Worm (Caenorhabditis elegans) whole organism, L2 larva: ENCODE data around the gene ivph-3.

Experiments used
- C34F6.9 ChIP-seq: fragments of 150-350 bp; optimal IDR thresholded peaks from 2 replicates; lab custom pipeline; 2014; ENCODE audit warnings: missing biosample characterization, missing genetic modification characterization
- F13H6.1 ChIP-seq: sonication (generic microtip); optimal IDR thresholded peaks from 2 replicates; lab custom pipeline; 2016; ENCODE audit warnings: missing genetic modification characterization, missing compliant biosample characterization
- R02D3.7 ChIP-seq: fragments of 150-350 bp; optimal IDR thresholded peaks from 2 replicates; lab custom pipeline; 2014; ENCODE audit warnings: missing biosample characterization, missing genetic modification characterization
- Y55F3AM.14 ChIP-seq: fragments of 200-800 bp; sonication (Bioruptor generic); optimal IDR thresholded peaks from 2 replicates; lab custom pipeline; 2018; ENCODE audit warnings: mild to moderate bottlenecking, missing genetic modification characterization, missing compliant biosample characterization
- ZK546.5 ChIP-seq: sonication (generic microtip); optimal IDR thresholded peaks from 2 replicates; lab custom pipeline; 2017; ENCODE audit warnings: missing biosample characterization, missing genetic modification characterization
- aly-2 ChIP-seq: fragments of 150-350 bp; optimal IDR thresholded peaks from 2 replicates; lab custom pipeline; 2014; ENCODE audit warnings: missing biosample characterization, missing genetic modification characterization
- blmp-1 ChIP-seq: sonication (generic microtip); optimal IDR thresholded peaks from 2 replicates; lab custom pipeline; 2017; ENCODE audit warnings: missing genetic modification characterization, mild to moderate bottlenecking, missing compliant biosample characterization, antibody characterized with exemption, moderate library complexity; ENCODE audit not compliant: insufficient read depth
- ceh-16 ChIP-seq: fragments of 150-350 bp; optimal IDR thresholded peaks from 2 replicates; lab custom pipeline; 2014; ENCODE audit warnings: missing biosample characterization, missing genetic modification characterization
- ceh-82 ChIP-seq: fragments of 150-350 bp; optimal IDR thresholded peaks from 2 replicates; lab custom pipeline; 2014; ENCODE audit warnings: missing biosample characterization, missing genetic modification characterization
- crh-2 ChIP-seq: sonication (generic microtip); optimal IDR thresholded peaks from 2 replicates; lab custom pipeline; 2017; ENCODE audit warnings: missing biosample characterization, missing genetic modification characterization
- dmd-4 ChIP-seq: sonication (generic microtip); optimal IDR thresholded peaks from 2 replicates; lab custom pipeline; 2017; ENCODE audit warnings: missing biosample characterization, missing genetic modification characterization
- egl-27 ChIP-seq: sonication (generic microtip); optimal IDR thresholded peaks from 3 replicates; lab custom pipeline; 2017; ENCODE audit warnings: missing biosample characterization, missing genetic modification reagents, missing genetic modification characterization
- elt-3 ChIP-seq: sonication (generic microtip); optimal IDR thresholded peaks from 2 replicates; lab custom pipeline; 2017; ENCODE audit warnings: missing biosample characterization, missing genetic modification characterization
- fos-1 ChIP-seq: fragments of 150-350 bp; optimal IDR thresholded peaks from 2 replicates; lab custom pipeline; 2014; ENCODE audit warnings: missing biosample characterization, missing genetic modification characterization
- lin-13 ChIP-seq: fragments of 150-350 bp; optimal IDR thresholded peaks from 2 replicates; lab custom pipeline; 2014; ENCODE audit warnings: missing biosample characterization, missing genetic modification reagents, missing genetic modification characterization
- lin-39 ChIP-seq: fragments of 150-350 bp; optimal IDR thresholded peaks from 2 replicates; lab custom pipeline; 2014; ENCODE audit warnings: missing biosample characterization, missing genetic modification reagents, missing genetic modification characterization
- lsy-2 ChIP-seq, 2 experiments: fragments of 150-350 bp in 1 of 2; sonication (generic microtip) in 1 of 2; optimal IDR thresholded peaks; 2 replicates each; lab custom pipeline; 2014 to 2017; ENCODE audit warnings: missing biosample characterization in 2 of 2, missing genetic modification characterization in 2 of 2
- mab-5 ChIP-seq: fragments of 150-350 bp; optimal IDR thresholded peaks from 2 replicates; lab custom pipeline; 2014; ENCODE audit warnings: missing biosample characterization, missing genetic modification characterization
- mbf-1 ChIP-seq: sonication (generic microtip); optimal IDR thresholded peaks from 2 replicates; lab custom pipeline; 2017; ENCODE audit warnings: missing biosample characterization, missing genetic modification characterization
- mdl-1 ChIP-seq, 2 experiments: fragments of 150-350 bp in 1 of 2; sonication (generic microtip) in 1 of 2; optimal IDR thresholded peaks; 2 replicates each; lab custom pipeline; 2017; ENCODE audit warnings: missing biosample characterization in 2 of 2, missing genetic modification characterization in 2 of 2
- nhr-10 ChIP-seq: sonication (generic microtip); optimal IDR thresholded peaks from 2 replicates; lab custom pipeline; 2017; ENCODE audit warnings: missing biosample characterization, missing genetic modification characterization
- nhr-11 ChIP-seq: fragments of 150-350 bp; optimal IDR thresholded peaks from 2 replicates; lab custom pipeline; 2014; ENCODE audit warnings: missing biosample characterization, missing genetic modification characterization
- nhr-12 ChIP-seq: fragments of 150-350 bp; optimal IDR thresholded peaks from 2 replicates; lab custom pipeline; 2014; ENCODE audit warnings: missing biosample characterization, missing genetic modification characterization
- nhr-25 ChIP-seq: fragments of 150-350 bp; sonication (generic microtip); optimal IDR thresholded peaks from 3 replicates; lab custom pipeline; 2014; ENCODE audit warnings: missing biosample characterization, missing genetic modification characterization
- nhr-6 ChIP-seq: fragments of 150-350 bp; optimal IDR thresholded peaks from 2 replicates; lab custom pipeline; 2014; ENCODE audit warnings: missing biosample characterization, missing genetic modification characterization
- skn-1 ChIP-seq: sonication (generic microtip); optimal IDR thresholded peaks from 2 replicates; lab custom pipeline; 2017; ENCODE audit warnings: missing biosample characterization, missing genetic modification characterization
- sma-9 ChIP-seq, 2 experiments: fragments of 150-350 bp in 1 of 2; sonication (generic microtip) in 1 of 2; optimal IDR thresholded peaks; 2 replicates each; lab custom pipeline; 2014 to 2016; ENCODE audit warnings: missing genetic modification characterization in 2 of 2, mild to moderate bottlenecking in 1 of 2, missing biosample characterization in 1 of 2, missing compliant biosample characterization in 1 of 2, missing genetic modification reagents in 1 of 2, moderate library complexity in 1 of 2
- snpc-4 ChIP-seq: fragments of 150-350 bp; optimal IDR thresholded peaks from 2 replicates; lab custom pipeline; 2014; ENCODE audit warnings: missing biosample characterization, missing genetic modification characterization
- unc-55 ChIP-seq: fragments of 150-350 bp; sonication (generic microtip); optimal IDR thresholded peaks from 3 replicates; lab custom pipeline; 2014; ENCODE audit warnings: missing biosample characterization, missing genetic modification reagents, missing genetic modification characterization
- zag-1 ChIP-seq: fragments of 150-350 bp; optimal IDR thresholded peaks from 2 replicates; lab custom pipeline; 2014; ENCODE audit warnings: missing biosample characterization, missing genetic modification characterization
- ztf-1 ChIP-seq: fragments of 200-800 bp; sonication (Bioruptor generic); conservative IDR thresholded peaks from 2 replicates; pipeline ENCODE4 v1.3.6; 2022; ENCODE audit warnings: missing genetic modification characterization, missing compliant biosample characterization
- ztf-11 ChIP-seq: sonication (generic microtip); optimal IDR thresholded peaks from 2 replicates; lab custom pipeline; 2017; ENCODE audit warnings: missing biosample characterization, missing genetic modification characterization

ivph-3 gene

DNA sequence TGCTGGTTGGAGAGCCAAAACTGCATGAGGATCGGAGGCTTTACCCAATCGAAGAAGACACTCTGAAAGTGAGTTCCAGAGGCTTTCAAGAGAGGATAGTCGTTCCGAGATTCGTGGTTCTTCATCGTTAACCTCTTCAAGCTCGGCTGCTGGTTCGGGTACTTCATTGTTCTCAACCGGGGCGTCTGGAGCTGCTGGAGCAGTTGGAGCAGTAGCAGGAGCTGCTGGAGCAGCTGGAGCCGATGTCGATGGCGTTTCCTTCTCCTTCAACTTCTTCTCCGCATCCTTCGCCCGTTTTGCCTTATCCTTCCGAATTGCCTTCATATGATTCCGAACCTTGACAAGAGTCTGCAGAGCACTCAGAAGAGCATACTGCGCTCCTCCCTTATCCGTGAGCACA lies 18.2 kb upstream of the ivph-3 start:
- no peak for TF ChIP-seq Y55F3AM.14 (GFP tag; lab: Kevin White, UChicago)
- no peak for TF ChIP-seq egl-27
- no peak for TF ChIP-seq nhr-6 (tag; lab: Kevin White, UChicago)
- TF ChIP-seq fos-1 (tag; lab: Kevin White, UChicago): no peak

DNA sequence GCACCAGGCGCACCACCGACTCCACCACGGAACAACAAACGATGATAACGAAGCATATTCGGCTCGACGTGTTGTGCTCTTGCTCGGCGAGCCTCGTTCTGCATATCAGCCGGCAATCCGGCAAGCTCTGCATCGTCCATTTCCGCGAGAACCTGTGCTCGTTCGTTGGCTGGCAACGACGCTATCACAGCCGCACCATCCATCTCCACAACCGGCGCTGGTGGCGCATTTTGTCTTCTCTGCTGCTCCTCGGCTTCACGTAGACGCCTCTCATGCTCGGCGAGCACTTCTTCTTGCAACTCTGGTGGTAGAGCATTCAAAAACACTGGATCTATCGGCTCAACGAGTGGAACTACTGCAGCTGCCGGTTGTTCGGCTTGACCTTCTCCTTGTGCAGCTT lies 15.6 kb upstream of the ivph-3 start:
- TF ChIP-seq zag-1 (tag; lab: Kevin White, UChicago) (no peak), aly-2 (no peak), skn-1 (tag; lab: Kevin White, UChicago) (no peak), C34F6.9 (tag; lab: Kevin White, UChicago) (no peak), Y55F3AM.14 (GFP tag; lab: Kevin White, UChicago) (no peak), sma-9 (GFP tag; optimal IDR thresholded peaks at IDR 0.05; lab: Kevin White, UChicago) (no peak), sma-9 (tag; optimal IDR thresholded peaks at IDR 0.05; lab: Kevin White, UChicago) (no peak), snpc-4 (no peak)

DNA sequence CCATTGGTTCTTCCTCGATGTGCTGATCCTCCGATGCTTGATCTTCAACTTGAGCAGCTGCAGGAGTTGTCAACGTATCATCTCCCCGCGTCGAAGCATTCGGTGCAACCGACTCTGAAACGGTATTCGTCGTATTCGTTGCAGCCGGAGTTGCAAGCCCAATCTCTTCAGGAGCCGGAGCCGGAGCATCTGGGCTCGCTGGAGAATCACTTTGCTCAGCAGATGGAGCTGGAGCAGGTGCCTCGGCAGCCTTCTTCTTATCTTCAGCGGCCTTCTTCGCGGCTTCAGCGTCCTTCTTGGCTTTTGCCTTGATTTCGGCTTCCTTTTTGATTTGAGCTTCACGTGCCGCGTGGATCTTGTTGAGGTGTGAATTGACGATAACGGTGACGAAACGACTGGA lies 14.8 kb upstream of the ivph-3 start:
- TF ChIP-seq ceh-82 (tag; lab: Kevin White, UChicago) (no peak), ZK546.5 (no peak), lsy-2 (tag; optimal IDR thresholded peaks at IDR 0.05; lab: Kevin White, UChicago) (no peak), ceh-16 (no peak), mab-5 (no peak), C34F6.9 (tag; lab: Kevin White, UChicago) (no peak), aly-2 (no peak), mdl-1 (tag; optimal IDR thresholded peaks at IDR 0.05; lab: Kevin White, UChicago) (no peak), ztf-1 (no peak), lin-39 (tag; lab: Kevin White, UChicago) (no peak), Y55F3AM.14 (GFP tag; lab: Kevin White, UChicago) (no peak), crh-2 (tag; lab: Kevin White, UChicago) (no peak), nhr-25 (tag; lab: Kevin White, UChicago) (no peak), zag-1 (tag; lab: Kevin White, UChicago) (no peak)

DNA sequence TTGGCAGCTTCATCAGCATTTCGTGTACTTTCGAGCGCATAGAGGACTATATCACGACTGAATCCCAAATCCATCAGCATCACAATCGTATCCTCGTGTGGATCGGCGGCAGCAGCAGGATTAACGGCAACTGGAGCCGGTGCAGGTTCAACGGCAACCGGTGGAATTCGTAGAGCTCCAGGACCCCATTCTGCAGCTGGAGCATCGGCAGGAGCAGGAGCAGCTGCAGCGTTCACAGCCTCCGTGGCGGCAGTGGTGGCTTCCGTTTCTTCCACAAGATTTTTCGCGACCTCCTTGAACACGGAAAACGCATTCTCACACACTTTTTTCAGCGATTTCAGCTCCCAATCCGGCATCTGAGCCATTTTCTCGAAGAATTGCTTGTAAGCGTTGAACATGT lies 9.4 kb upstream of the ivph-3 start:
- TF ChIP-seq lsy-2 (tag; optimal IDR thresholded peaks at IDR 0.05; lab: Kevin White, UChicago) (no peak), F13H6.1 (tag; lab: Kevin White, UChicago) (no peak), mbf-1 (no peak), nhr-10 (no peak), blmp-1 (tag; lab: Kevin White, UChicago) (no peak), fos-1 (tag; lab: Kevin White, UChicago) (no peak), elt-3 (tag; lab: Kevin White, UChicago) (no peak), ztf-11 (no peak), sma-9 (GFP tag; optimal IDR thresholded peaks at IDR 0.05; lab: Kevin White, UChicago) (no peak), sma-9 (tag; optimal IDR thresholded peaks at IDR 0.05; lab: Kevin White, UChicago) (no peak), nhr-25 (tag; lab: Kevin White, UChicago) (no peak), snpc-4 (no peak), nhr-12 (tag; lab: Kevin White, UChicago) (no peak), zag-1 (tag; lab: Kevin White, UChicago) (no peak), unc-55 (GFP tag; lab: Kevin White, UChicago) (no peak), crh-2 (tag; lab: Kevin White, UChicago) (no peak), nhr-11 (tag; lab: Kevin White, UChicago) (no peak), lin-13 (GFP tag; lab: Kevin White, UChicago) (no peak)

DNA sequence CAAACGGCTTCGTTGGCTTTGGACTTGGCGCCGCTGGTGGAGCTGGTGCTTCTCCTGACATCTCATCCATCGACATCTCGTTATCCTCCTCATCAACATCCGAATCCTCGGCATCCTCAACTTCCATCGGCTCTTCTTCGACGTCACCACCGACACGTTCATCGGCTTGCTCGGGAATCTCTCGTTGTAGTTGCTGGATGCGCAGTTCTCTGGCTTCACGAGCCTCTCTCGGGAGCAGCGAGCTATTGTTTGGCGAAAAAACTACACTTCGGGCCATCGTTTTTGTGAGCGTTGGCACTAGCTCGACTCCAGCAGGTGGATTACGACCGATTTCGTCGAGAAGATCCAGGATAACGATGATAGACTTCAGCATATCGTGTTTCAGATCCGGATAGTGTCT lies 7.5 kb upstream of the ivph-3 start:
- no peak for TF ChIP-seq lsy-2 (tag; optimal IDR thresholded peaks at IDR 0.05; lab: Kevin White, UChicago)
- TF ChIP-seq Y55F3AM.14 (GFP tag; lab: Kevin White, UChicago): no peak
- no peak for TF ChIP-seq R02D3.7 (tag; lab: Kevin White, UChicago)
- no peak for TF ChIP-seq C34F6.9 (tag; lab: Kevin White, UChicago)
- no peak for TF ChIP-seq unc-55 (GFP tag; lab: Kevin White, UChicago)
- no peak for TF ChIP-seq lin-13 (GFP tag; lab: Kevin White, UChicago)
- no peak for TF ChIP-seq zag-1 (tag; lab: Kevin White, UChicago)
- no peak for TF ChIP-seq ZK546.5
- TF ChIP-seq ztf-1: no peak
- no peak for TF ChIP-seq dmd-4 (tag; lab: Kevin White, UChicago)
- no peak for TF ChIP-seq aly-2
